Fruit fly (Drosophila melanogaster) whole organism, embryonic: ENCODE data around the gene Iyd.

Experiments
- Antp ChIP-seq: fragments of 200-800 bp; sonication (Bioruptor generic); optimal IDR thresholded peaks from 3 replicates; lab custom pipeline; 2016; ENCODE audit warnings: missing biosample characterization, missing genetic modification characterization
- CG10543 ChIP-seq: fragments of 200-800 bp; sonication (Bioruptor generic); optimal IDR thresholded peaks from 3 replicates; lab custom pipeline; 2017; ENCODE audit warnings: missing biosample characterization, mild to moderate bottlenecking, missing genetic modification characterization, moderate library complexity
- CG10979 ChIP-seq: fragments of 200-800 bp; sonication (Bioruptor generic); optimal IDR thresholded peaks from 2 replicates; lab custom pipeline; 2018; ENCODE audit warnings: missing biosample characterization, mild to moderate bottlenecking, missing genetic modification characterization, moderate library complexity
- CG11456 ChIP-seq: fragments of 200-800 bp; sonication (Bioruptor generic); IDR thresholded peaks from 3 replicates; pipeline ENCODE4 v1.3.6; 2022; ENCODE audit warnings: missing biosample characterization, missing genetic modification characterization
- CG12236 ChIP-seq: fragments of 200-800 bp; sonication (Bioruptor generic); optimal IDR thresholded peaks from 2 replicates; lab custom pipeline; 2016; ENCODE audit warnings: missing biosample characterization, missing genetic modification characterization
- CG12299 ChIP-seq: fragments of 200-800 bp; sonication (Bioruptor generic); optimal IDR thresholded peaks from 2 replicates; lab custom pipeline; 2018; ENCODE audit warnings: missing biosample characterization, mild to moderate bottlenecking, missing genetic modification characterization
- CG12942 ChIP-seq: fragments of 200-800 bp; sonication (Bioruptor generic); optimal IDR thresholded peaks from 3 replicates; lab custom pipeline; 2016; ENCODE audit warnings: missing biosample characterization, missing genetic modification characterization
- CG15514 ChIP-seq: fragments of 200-800 bp; sonication (Bioruptor generic); optimal IDR thresholded peaks from 3 replicates; lab custom pipeline; 2017; ENCODE audit warnings: missing biosample characterization, missing genetic modification characterization, mild to moderate bottlenecking, moderate library complexity, missing genetic modification reagents
- CG16813 ChIP-seq: fragments of 200-800 bp; sonication (Bioruptor generic); IDR thresholded peaks from 3 replicates; pipeline ENCODE4 v1.3.6; 2022; ENCODE audit warnings: missing biosample characterization, missing genetic modification characterization; ENCODE audit not compliant: partially characterized antibody
- CG17186 ChIP-seq: fragments of 200-800 bp; sonication (Bioruptor generic); optimal IDR thresholded peaks from 3 replicates; lab custom pipeline; 2017; ENCODE audit warnings: missing biosample characterization, missing genetic modification reagents, missing genetic modification characterization
- CG17361 ChIP-seq: fragments of 200-800 bp; sonication (Bioruptor generic); IDR thresholded peaks from 3 replicates; pipeline ENCODE4 v1.3.6; 2022; ENCODE audit warnings: missing biosample characterization, missing genetic modification characterization
- CG1832 ChIP-seq: fragments of 200-800 bp; sonication (Bioruptor generic); optimal IDR thresholded peaks from 2 replicates; lab custom pipeline; 2017; ENCODE audit warnings: missing biosample characterization, mild to moderate bottlenecking, missing genetic modification characterization, inconsistent platforms
- CG2120 ChIP-seq: fragments of 200-800 bp; sonication (Bioruptor generic); optimal IDR thresholded peaks from 3 replicates; lab custom pipeline; 2016; ENCODE audit warnings: missing biosample characterization, missing genetic modification characterization
- CG31224 ChIP-seq: fragments of 200-800 bp; sonication (Bioruptor generic); IDR thresholded peaks from 2 replicates; pipeline ENCODE4 v1.3.6; 2022; ENCODE audit warnings: missing biosample characterization, missing genetic modification characterization
- CG3281 ChIP-seq: fragments of 200-800 bp; sonication (Bioruptor generic); optimal IDR thresholded peaks from 3 replicates; lab custom pipeline; 2017; ENCODE audit warnings: missing biosample characterization, mild to moderate bottlenecking, missing genetic modification characterization
- CG34376 ChIP-seq: fragments of 200-800 bp; sonication (Bioruptor generic); optimal IDR thresholded peaks from 2 replicates; lab custom pipeline; 2018; ENCODE audit warnings: missing biosample characterization, mild to moderate bottlenecking, missing genetic modification characterization
- CG34422 ChIP-seq: fragments of 200-800 bp; sonication (Bioruptor generic); IDR thresholded peaks from 3 replicates; pipeline ENCODE4 v1.3.6; 2022; ENCODE audit warnings: missing biosample characterization, missing genetic modification characterization
- CG42726 ChIP-seq: fragments of 200-800 bp; sonication (Bioruptor generic); IDR thresholded peaks from 2 replicates; pipeline ENCODE4 v1.3.6; 2022; ENCODE audit warnings: missing biosample characterization, missing genetic modification characterization; ENCODE audit not compliant: partially characterized antibody
- CG43689 ChIP-seq: fragments of 200-800 bp; sonication (Bioruptor generic); IDR thresholded peaks from 2 replicates; pipeline ENCODE4 v1.3.6; 2022; ENCODE audit warnings: missing biosample characterization, missing genetic modification characterization
- CG6175 ChIP-seq: fragments of 200-800 bp; sonication (Bioruptor generic); IDR thresholded peaks from 3 replicates; pipeline ENCODE4 v1.3.6; 2022; ENCODE audit warnings: missing biosample characterization, missing genetic modification characterization
- CG6854 ChIP-seq: fragments of 200-800 bp; sonication (Bioruptor generic); optimal IDR thresholded peaks from 3 replicates; lab custom pipeline; 2017; ENCODE audit warnings: missing biosample characterization, mild to moderate bottlenecking, missing genetic modification characterization
- CG7271 ChIP-seq: fragments of 200-800 bp; sonication (Bioruptor generic); optimal IDR thresholded peaks from 2 replicates; lab custom pipeline; 2018; ENCODE audit warnings: missing biosample characterization, mild to moderate bottlenecking, missing genetic modification characterization, moderate library complexity
- CG8924 ChIP-seq: fragments of 200-800 bp; optimal IDR thresholded peaks from 3 replicates; lab custom pipeline; 2019; ENCODE audit warnings: missing biosample characterization, mild to moderate bottlenecking, missing genetic modification characterization, moderate library complexity
- Dll ChIP-seq: fragments of 200-800 bp; sonication (Bioruptor generic); IDR thresholded peaks from 4 replicates; pipeline ENCODE4 v1.3.6; 2022; ENCODE audit warnings: missing biosample characterization, missing genetic modification characterization; ENCODE audit not compliant: partially characterized antibody
- Ets65A ChIP-seq: fragments of 200-800 bp; sonication (Bioruptor generic); peaks from one replicate; lab custom pipeline; 2016; ENCODE audit warnings: missing biosample characterization, missing genetic modification characterization
- HLH54F ChIP-seq: fragments of 200-800 bp; sonication (Bioruptor generic); optimal IDR thresholded peaks from 3 replicates; lab custom pipeline; 2016; ENCODE audit warnings: missing biosample characterization, missing genetic modification characterization
- Hmx ChIP-seq: fragments of 200-800 bp; sonication (Bioruptor generic); optimal IDR thresholded peaks from 2 replicates; lab custom pipeline; 2016; ENCODE audit warnings: missing biosample characterization, missing genetic modification characterization
- Mad ChIP-seq: fragments of 200-800 bp; sonication (Bioruptor generic); optimal IDR thresholded peaks from 2 replicates; lab custom pipeline; 2016; ENCODE audit warnings: missing biosample characterization, missing genetic modification characterization
- Med ChIP-seq: fragments of 200-800 bp; sonication (Bioruptor generic); peaks from one replicate; lab custom pipeline; 2016; ENCODE audit warnings: missing biosample characterization, missing genetic modification characterization, mild to moderate bottlenecking, inconsistent platforms, moderate library complexity
- Usf ChIP-seq: fragments of 200-800 bp; sonication (Bioruptor generic); optimal IDR thresholded peaks from 2 replicates; lab custom pipeline; 2017; ENCODE audit warnings: missing genotype, missing biosample characterization, missing genetic modification characterization
- YL-1 ChIP-seq: fragments of 200-800 bp; sonication (Bioruptor generic); optimal IDR thresholded peaks from 3 replicates; lab custom pipeline; 2017; ENCODE audit warnings: missing biosample characterization, mild to moderate bottlenecking, missing genetic modification characterization
- cg ChIP-seq: fragments of 200-800 bp; sonication (Bioruptor generic); optimal IDR thresholded peaks from 3 replicates; lab custom pipeline; 2019; ENCODE audit warnings: missing biosample characterization, mild to moderate bottlenecking, missing genetic modification characterization, moderate library complexity
- chn ChIP-seq: fragments of 200-800 bp; sonication (Bioruptor generic); optimal IDR thresholded peaks from 2 replicates; lab custom pipeline; 2016; ENCODE audit warnings: missing biosample characterization, missing genetic modification characterization
- dan ChIP-seq: fragments of 200-800 bp; sonication (Bioruptor generic); IDR thresholded peaks from 2 replicates; pipeline ENCODE4 v1.3.6; 2022; ENCODE audit warnings: missing biosample characterization, missing genetic modification characterization
- dmrt99B ChIP-seq: fragments of 200-800 bp; sonication (Bioruptor generic); optimal IDR thresholded peaks from 2 replicates; lab custom pipeline; 2018; ENCODE audit warnings: missing biosample characterization, mild to moderate bottlenecking, missing genetic modification characterization, moderate library complexity
- dysf ChIP-seq: fragments of 200-800 bp; sonication (Bioruptor generic); IDR thresholded peaks from 3 replicates; pipeline ENCODE4 v1.3.6; 2022; ENCODE audit warnings: missing biosample characterization, missing genetic modification characterization
- ems ChIP-seq: fragments of 200-800 bp; sonication (Bioruptor generic); optimal IDR thresholded peaks from 3 replicates; lab custom pipeline; 2016; ENCODE audit warnings: missing biosample characterization, missing genetic modification characterization
- fd96Cb ChIP-seq: fragments of 200-800 bp; sonication (Bioruptor generic); optimal IDR thresholded peaks from 2 replicates; lab custom pipeline; 2018; ENCODE audit warnings: missing biosample characterization, mild to moderate bottlenecking, missing genetic modification characterization, moderate library complexity
- kah ChIP-seq: fragments of 200-800 bp; sonication (Bioruptor generic); optimal IDR thresholded peaks from 2 replicates; lab custom pipeline; 2018; ENCODE audit warnings: missing biosample characterization, mild to moderate bottlenecking, missing genetic modification characterization
- kay ChIP-seq: fragments of 200-800 bp; sonication (Bioruptor generic); optimal IDR thresholded peaks from 2 replicates; lab custom pipeline; 2016; ENCODE audit warnings: missing biosample characterization, missing genetic modification characterization
- nmo ChIP-seq: fragments of 200-800 bp; sonication (Bioruptor generic); optimal IDR thresholded peaks from 2 replicates; lab custom pipeline; 2018; ENCODE audit warnings: missing biosample characterization, mild to moderate bottlenecking, missing genetic modification characterization, moderate library complexity
- oc ChIP-seq: fragments of 200-800 bp; sonication (Bioruptor generic); optimal IDR thresholded peaks from 2 replicates; lab custom pipeline; 2018; ENCODE audit warnings: missing biosample characterization, mild to moderate bottlenecking, missing genetic modification characterization, moderate library complexity
- odd ChIP-seq: fragments of 200-800 bp; sonication (Bioruptor generic); optimal IDR thresholded peaks from 2 replicates; lab custom pipeline; 2017; ENCODE audit warnings: missing biosample characterization, mild to moderate bottlenecking, missing genetic modification characterization
- sc ChIP-seq, 3 experiments: fragments of >200 bp in 2 of 3; fragments of 200-800 bp in 1 of 3; sonication (Bioruptor generic) in 1 of 3; optimal IDR thresholded peaks; 2 replicates in 2 of 3; 3 replicates in 1 of 3; lab custom pipeline; 2017; ENCODE audit warnings: mild to moderate bottlenecking in 1 of 3, missing biosample characterization in 1 of 3, missing genetic modification characterization in 1 of 3, missing genetic modification reagents in 1 of 3
- sqz ChIP-seq: fragments of 200-800 bp; sonication (Bioruptor generic); optimal IDR thresholded peaks from 3 replicates; lab custom pipeline; 2018; ENCODE audit warnings: missing biosample characterization, mild to moderate bottlenecking, missing genetic modification characterization
- tna ChIP-seq: fragments of 200-800 bp; sonication (Bioruptor generic); IDR thresholded peaks from 2 replicates; pipeline ENCODE4 v1.3.6; 2022; ENCODE audit warnings: missing biosample characterization, missing genetic modification characterization; ENCODE audit not compliant: partially characterized antibody
- twi ChIP-seq: fragments of 200-800 bp; optimal IDR thresholded peaks from 2 replicates; lab custom pipeline; 2019; ENCODE audit warnings: missing biosample characterization, mild to moderate bottlenecking, missing genetic modification characterization, moderate library complexity
- tx ChIP-seq: fragments of 200-800 bp; sonication (Bioruptor generic); optimal IDR thresholded peaks from 2 replicates; lab custom pipeline; 2016; ENCODE audit warnings: missing biosample characterization, missing genetic modification characterization
- wek ChIP-seq: fragments of 200-800 bp; sonication (Bioruptor generic); optimal IDR thresholded peaks from 3 replicates; lab custom pipeline; 2018; ENCODE audit warnings: missing biosample characterization, mild to moderate bottlenecking, missing genetic modification characterization, moderate library complexity
- zen2 ChIP-seq: fragments of 200-800 bp; sonication (Bioruptor generic); IDR thresholded peaks from 3 replicates; pipeline ENCODE4 v1.3.6; 2022; ENCODE audit warnings: missing biosample characterization, missing genetic modification characterization; ENCODE audit not compliant: partially characterized antibody

Gene Iyd

dm6 chr3L:11047877-11048276 lies 48.2 kb downstream of the Iyd start (continued):
- TF ChIP-seq Mad (GFP tag; lab: Kevin White, UChicago): peak; percentile 79
- no peak for TF ChIP-seq CG1832 (GFP tag; lab: Kevin White, UChicago)
- TF ChIP-seq Med: peak; percentile 98
- TF ChIP-seq zen2 (GFP tag; lab: Robert Waterston, UW): no peak
- peak; percentile 7 for TF ChIP-seq CG3281 (GFP tag; lab: Kevin White, UChicago)
- no peak for TF ChIP-seq CG16813 (GFP tag; lab: Robert Waterston, UW)
- peak; percentile 81 for TF ChIP-seq Antp (GFP tag; lab: Kevin White, UChicago)
- no peak for TF ChIP-seq dan
- TF ChIP-seq CG11456: peak; percentile 96
- TF ChIP-seq tna: no peak
- TF ChIP-seq CG10979 (tag; lab: Kevin White, UChicago): peak; percentile 89
- TF ChIP-seq CG6854 (GFP tag; lab: Kevin White, UChicago): peak; percentile 46
- peak; percentile 72 for TF ChIP-seq CG2120 (GFP tag; lab: Kevin White, UChicago)
- no peak for TF ChIP-seq sc (optimal IDR thresholded peaks at IDR 0.05; lab: Kevin White, UChicago)
- TF ChIP-seq sc (GFP tag; optimal IDR thresholded peaks at IDR 0.05; lab: Kevin White, UChicago): peak; percentile 63
- peak; percentile 64 for TF ChIP-seq CG10543
- TF ChIP-seq CG34376 (GFP tag; lab: Kevin White, UChicago): peak; percentile 45
- TF ChIP-seq sqz (GFP tag; lab: Kevin White, UChicago): peak; percentile 68
- TF ChIP-seq CG8924: peak; percentile 19
- peak; percentile 42 for TF ChIP-seq kah
- no peak; the same call in 1 of the 2 replicates for TF ChIP-seq CG42726 (GFP tag; lab: Robert Waterston, UW)
- peak; percentile 11 for TF ChIP-seq oc (tag; lab: Kevin White, UChicago)
- peak; percentile 69 for TF ChIP-seq CG12236
- TF ChIP-seq CG6175 (GFP tag; lab: Robert Waterston, UW): 0 out of 3 replicates have a peak, but pooled peaks have one; percentile 64
- peak; percentile 25 for TF ChIP-seq Usf
- TF ChIP-seq YL-1 (GFP tag; lab: Kevin White, UChicago): peak; percentile 12
- TF ChIP-seq CG12942 (GFP tag; lab: Kevin White, UChicago): peak; percentile 57
- TF ChIP-seq dysf: peak; percentile 85
- peak; percentile 39; the same call in 1 of the 2 replicates for TF ChIP-seq CG31224 (GFP tag; lab: Robert Waterston, UW)
- TF ChIP-seq nmo (GFP tag; lab: Kevin White, UChicago): peak; percentile 68
- peak; percentile 48 for TF ChIP-seq CG15514 (GFP tag; lab: Kevin White, UChicago)
- peak; percentile 65 for TF ChIP-seq wek (GFP tag; lab: Kevin White, UChicago)
- TF ChIP-seq ems (GFP tag; lab: Kevin White, UChicago): peak; percentile 50
- TF ChIP-seq CG34422 (GFP tag; lab: Robert Waterston, UW): peak; percentile 79; the same call in 2 of the 3 replicates
- TF ChIP-seq chn: peak; percentile 57
- TF ChIP-seq CG7271 (tag; lab: Kevin White, UChicago): peak; percentile 34
- peak; percentile 50; the same call in 1 of the 2 replicates for TF ChIP-seq CG43689 (GFP tag; lab: Robert Waterston, UW)
- TF ChIP-seq CG17186 (GFP tag; lab: Kevin White, UChicago): no peak
- TF ChIP-seq Dll (GFP tag; lab: Robert Waterston, UW): no peak
- peak; percentile 96 for TF ChIP-seq Ets65A (GFP tag; lab: Kevin White, UChicago)
- TF ChIP-seq twi: peak; percentile 53
- TF ChIP-seq tx (GFP tag; lab: Kevin White, UChicago): peak; percentile 51
- peak; percentile 72 for TF ChIP-seq CG17361 (GFP tag; lab: Robert Waterston, UW)
- TF ChIP-seq HLH54F (GFP tag; lab: Kevin White, UChicago): peak; percentile 44
- no peak for TF ChIP-seq cg
- no peak for TF ChIP-seq CG12299 (tag; lab: Kevin White, UChicago)
- peak; percentile 54 for TF ChIP-seq dmrt99B (tag; lab: Kevin White, UChicago)
- TF ChIP-seq Hmx (GFP tag; lab: Kevin White, UChicago): no peak
- peak; percentile 55 for TF ChIP-seq fd96Cb
- peak; percentile 49 for TF ChIP-seq kay (GFP tag; lab: Kevin White, UChicago)
- TF ChIP-seq odd (GFP tag; lab: Kevin White, UChicago): peak; percentile 52
